Worm (Caenorhabditis elegans): ENCODE results near the gene C25D7.9.

DNA sequence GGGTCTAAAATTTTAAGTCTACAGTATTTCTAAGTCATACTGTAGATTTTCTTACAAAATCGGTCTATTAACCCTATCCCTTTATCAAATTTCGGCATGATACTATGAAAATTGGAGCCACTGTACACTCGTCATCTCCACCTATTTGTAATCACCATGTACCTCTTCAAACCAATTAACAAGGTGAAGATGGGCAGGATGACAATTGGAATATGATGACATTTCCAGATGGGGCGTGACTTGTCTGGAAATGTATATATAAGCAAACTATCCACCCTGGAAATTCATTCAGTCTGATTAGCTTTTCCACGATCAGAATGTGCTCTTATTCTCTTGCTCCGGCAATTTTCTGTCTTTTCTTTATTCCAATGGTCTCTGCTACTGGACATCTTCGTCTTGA is 44.3 kb downstream of the C25D7.9 start, which contains the start of gene Y75B12A.2:
- TF ChIP-seq elt-2 (tag; optimal IDR thresholded peaks at IDR 0.05): no peak
- no peak for TF ChIP-seq ceh-30 (tag; optimal IDR thresholded peaks at IDR 0.05)
- TF ChIP-seq Y22D7AL.16 (tag; optimal IDR thresholded peaks at IDR 0.05): no peak
- TF ChIP-seq pag-3 (tag; optimal IDR thresholded peaks at IDR 0.05; ENCODE audit: borderline replicate concordance): no peak
- TF ChIP-seq dmd-4 (tag; optimal IDR thresholded peaks at IDR 0.05; ENCODE audit: borderline replicate concordance): no peak
- TF ChIP-seq ama-1 (optimal IDR thresholded peaks at IDR 0.05): no peak
- no peak for TF ChIP-seq C38D4.7 (GFP tag; optimal IDR thresholded peaks at IDR 0.05)
- TF ChIP-seq sdc-2 (tag; optimal IDR thresholded peaks at IDR 0.05): no peak
